Fruit fly (Drosophila melanogaster): ENCODE results near the gene CG16974.

CG16974 gene

DNA sequence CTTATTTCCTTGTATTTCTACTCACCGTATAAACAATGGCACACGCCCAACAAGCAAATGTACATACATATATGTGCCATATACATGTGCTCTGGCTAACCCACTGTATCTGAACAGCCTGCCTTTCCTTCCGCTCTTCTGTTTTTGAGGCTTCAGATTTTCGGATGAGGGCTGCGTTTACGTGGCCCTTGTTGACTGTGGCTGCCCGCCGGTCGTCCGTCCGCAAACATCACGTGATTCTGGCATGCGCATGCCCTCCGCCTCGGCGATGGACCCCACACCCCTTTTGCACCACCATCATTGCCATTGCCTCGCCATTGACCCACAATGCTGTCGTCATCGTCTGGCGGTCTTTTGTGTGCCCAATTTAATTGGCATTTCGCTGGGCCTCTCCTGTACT, 13.5 kb upstream of the CG16974 start (continued):
- TF ChIP-seq Nf-YC (tag; optimal IDR thresholded peaks at IDR 0.05): peak; percentile 38
- TF ChIP-seq ems (GFP tag; optimal IDR thresholded peaks at IDR 0.05): no peak
- TF ChIP-seq Side (GFP tag; optimal IDR thresholded peaks at IDR 0.05): peak; percentile 27
- no peak for TF ChIP-seq CG4424 (GFP tag; optimal IDR thresholded peaks at IDR 0.05)
- TF ChIP-seq sd (tag; optimal IDR thresholded peaks at IDR 0.05): peak; percentile 84
- TF ChIP-seq CG16779 (GFP tag; IDR thresholded peaks at IDR 0.05): no peak
- TF ChIP-seq CG14441 (GFP tag; IDR thresholded peaks at IDR 0.05): 0 out of 2 replicates have a peak, but pooled peaks have one; percentile 3
- peak; percentile 39 for TF ChIP-seq caup (GFP tag; optimal IDR thresholded peaks at IDR 0.05; ENCODE audit: severe bottlenecking)
- peak; percentile 12 for TF ChIP-seq Antp (GFP tag; optimal IDR thresholded peaks at IDR 0.05)
- TF ChIP-seq vvl (GFP tag; IDR thresholded peaks at IDR 0.05): peak; percentile 60; the same call in 1 of the 2 replicates
- TF ChIP-seq CG3407 (GFP tag; optimal IDR thresholded peaks at IDR 0.05): peak; percentile 7
- no peak for TF ChIP-seq insv (GFP tag; optimal IDR thresholded peaks at IDR 0.05)
- peak; percentile 26 for TF ChIP-seq kah (GFP tag; optimal IDR thresholded peaks at IDR 0.05)
- no peak for TF ChIP-seq gro (GFP tag; optimal IDR thresholded peaks at IDR 0.05)
- TF ChIP-seq CG2202 (tag; optimal IDR thresholded peaks at IDR 0.05): peak; percentile 3
- TF ChIP-seq Six4 (GFP tag; optimal IDR thresholded peaks at IDR 0.05): no peak
- no peak for TF ChIP-seq CG7372 (GFP tag; IDR thresholded peaks at IDR 0.05)
- TF ChIP-seq HmgD (GFP tag; optimal IDR thresholded peaks at IDR 0.05): no peak
- no peak for TF ChIP-seq Max (GFP tag; optimal IDR thresholded peaks at IDR 0.05)
- peak; percentile 23 for TF ChIP-seq ERR (GFP tag; optimal IDR thresholded peaks at IDR 0.05)
- TF ChIP-seq so (GFP tag; IDR thresholded peaks at IDR 0.05): peak; percentile 51; the same call in 1 of the 3 replicates
- TF ChIP-seq Xrp1 (GFP tag; IDR thresholded peaks at IDR 0.05): peak; percentile 44; the same call in 1 of the 2 replicates
- TF ChIP-seq Bgb (GFP tag; IDR thresholded peaks at IDR 0.05; ENCODE audit: partially characterized antibody): no peak
- TF ChIP-seq NC2α (GFP tag; optimal IDR thresholded peaks at IDR 0.05): peak; percentile 17
- peak; percentile 52; the same call in 1 of the 2 replicates for TF ChIP-seq CG17328 (GFP tag; IDR thresholded peaks at IDR 0.05)
- TF ChIP-seq CG17912 (GFP tag; optimal IDR thresholded peaks at IDR 0.05): peak; percentile 41
- peak; percentile 43 for TF ChIP-seq B-H2 (GFP tag; optimal IDR thresholded peaks at IDR 0.05)
- 0 out of 2 replicates have a peak, but pooled peaks have one; percentile 20 for TF ChIP-seq rib (GFP tag; IDR thresholded peaks at IDR 0.05)
- TF ChIP-seq run (tag; optimal IDR thresholded peaks at IDR 0.05): peak; percentile 21
- peak; percentile 88; the same call in 2 of the 3 replicates for TF ChIP-seq CG2199 (GFP tag; IDR thresholded peaks at IDR 0.05)
- TF ChIP-seq CG1832 (GFP tag; optimal IDR thresholded peaks at IDR 0.05): no peak
- peak; percentile 24 for TF ChIP-seq CG8089 (GFP tag; optimal IDR thresholded peaks at IDR 0.05)
- no peak for TF ChIP-seq hth (optimal IDR thresholded peaks at IDR 0.05)
- TF ChIP-seq CG13894 (tag; optimal IDR thresholded peaks at IDR 0.05): peak; percentile 93
- TF ChIP-seq bsh (GFP tag; optimal IDR thresholded peaks at IDR 0.05): peak in 1 of 2 experiments; percentile 18
- no peak for TF ChIP-seq CG8388 (GFP tag; optimal IDR thresholded peaks at IDR 0.05)
- peak; percentile 20 for TF ChIP-seq CG12744 (GFP tag; optimal IDR thresholded peaks at IDR 0.05)
- TF ChIP-seq CG6254 (GFP tag; optimal IDR thresholded peaks at IDR 0.05): peak; percentile 60
- no peak for TF ChIP-seq Hr39 (optimal IDR thresholded peaks at IDR 0.05)
- TF ChIP-seq CG12659 (GFP tag; optimal IDR thresholded peaks at IDR 0.05): peak; percentile 21
- TF ChIP-seq Spps (tag; optimal IDR thresholded peaks at IDR 0.05): no peak
- TF ChIP-seq unpg (GFP tag; optimal IDR thresholded peaks at IDR 0.05): peak; percentile 5
- TF ChIP-seq pros (GFP tag; optimal IDR thresholded peaks at IDR 0.05): peak; percentile 45
- peak; percentile 15; the same call in 1 of the 2 replicates for TF ChIP-seq slbo (GFP tag; IDR thresholded peaks at IDR 0.05)
- no peak for TF ChIP-seq Atf-2 (GFP tag; optimal IDR thresholded peaks at IDR 0.05)
- TF ChIP-seq CG13775 (GFP tag; optimal IDR thresholded peaks at IDR 0.05): peak; percentile 31
- TF ChIP-seq bcd (GFP tag; optimal IDR thresholded peaks at IDR 0.05): peak; percentile 38
- no peak for TF ChIP-seq Dp (GFP tag; optimal IDR thresholded peaks at IDR 0.05)
- no peak for TF ChIP-seq CG2712 (tag; optimal IDR thresholded peaks at IDR 0.05)
- no peak for TF ChIP-seq tgo (GFP tag; IDR thresholded peaks at IDR 0.05)
- no peak for TF ChIP-seq CG11085 (GFP tag; IDR thresholded peaks at IDR 0.05)
